Worm (Caenorhabditis elegans): ENCODE results near the gene pck-3.

The pck-3 gene

DNA sequence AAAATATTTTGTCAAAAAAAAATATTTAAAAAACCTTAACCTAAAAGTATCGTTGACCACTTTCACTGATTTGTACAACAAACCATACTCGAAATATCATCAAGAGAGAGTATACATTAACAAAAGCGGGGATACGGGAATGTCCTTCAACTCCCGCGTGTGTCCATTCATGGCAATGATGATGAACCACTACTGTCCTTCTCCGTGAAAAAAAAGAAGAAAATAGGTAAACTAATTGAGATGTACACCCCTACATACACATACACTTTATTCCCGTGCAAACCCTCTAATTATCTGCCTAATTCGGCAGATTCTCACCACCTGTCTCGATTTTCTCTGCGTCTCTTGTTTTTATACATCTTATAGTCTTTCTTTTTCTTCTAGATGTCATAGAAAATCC is 30.2 kb downstream of the pck-3 start:
- TF ChIP-seq unc-130 (tag; optimal IDR thresholded peaks at IDR 0.05): peak; percentile 10
- no peak for TF ChIP-seq mab-9 (GFP tag; IDR thresholded peaks at IDR 0.05)
- peak; percentile 48 for TF ChIP-seq nhr-71 (tag; optimal IDR thresholded peaks at IDR 0.05)
- TF ChIP-seq lin-14 (GFP tag; optimal IDR thresholded peaks at IDR 0.05): peak; percentile 86
- TF ChIP-seq nhr-47 (tag; optimal IDR thresholded peaks at IDR 0.05): no peak
- no peak for TF ChIP-seq mep-1 (tag; optimal IDR thresholded peaks at IDR 0.05)
- peak; percentile 86 for TF ChIP-seq nhr-85 (tag)
- peak; percentile 13 for TF ChIP-seq irx-1 (tag; optimal IDR thresholded peaks at IDR 0.05)
- TF ChIP-seq rnt-1 (tag; optimal IDR thresholded peaks at IDR 0.05): peak; percentile 16
- peak; percentile 58 for TF ChIP-seq ceh-8 (GFP tag; optimal IDR thresholded peaks at IDR 0.05)
- no peak for TF ChIP-seq lir-3 (tag; optimal IDR thresholded peaks at IDR 0.05; ENCODE audit: poor library complexity)
- TF ChIP-seq aha-1 (tag; optimal IDR thresholded peaks at IDR 0.05): no peak
- TF ChIP-seq C16A3.4 (tag; optimal IDR thresholded peaks at IDR 0.05): peak; percentile 25
- TF ChIP-seq sox-4 (tag; optimal IDR thresholded peaks at IDR 0.05): no peak
- no peak for TF ChIP-seq zag-1 (tag; optimal IDR thresholded peaks at IDR 0.05)
- TF ChIP-seq dsc-1 (tag; optimal IDR thresholded peaks at IDR 0.05): peak; percentile 9
- TF ChIP-seq lsy-2 (tag; optimal IDR thresholded peaks at IDR 0.05): peak; percentile 10 to 34
- peak; percentile 23 for TF ChIP-seq nhr-90 (tag; optimal IDR thresholded peaks at IDR 0.05; ENCODE audit: poor library complexity)
- no peak for TF ChIP-seq efl-1 (optimal IDR thresholded peaks at IDR 0.05)
- peak in 1 of 2 experiments; percentile 8 for TF ChIP-seq efl-1 (GFP tag; optimal IDR thresholded peaks at IDR 0.05 in 1 of 2)
- peak in 2 of 6 experiments; percentile 28 to 73 for TF ChIP-seq elt-3 (tag; optimal IDR thresholded peaks at IDR 0.05)
- no peak for TF ChIP-seq fkh-10 (GFP tag; optimal IDR thresholded peaks at IDR 0.05)
- peak; percentile 89 for TF ChIP-seq blmp-1 (tag; optimal IDR thresholded peaks at IDR 0.05)
- TF ChIP-seq snu-23 (GFP tag; optimal IDR thresholded peaks at IDR 0.05): peak; percentile 52
- no peak for TF ChIP-seq nhr-237 (tag; optimal IDR thresholded peaks at IDR 0.05)
- peak; percentile 1 for TF ChIP-seq tbx-2 (tag; optimal IDR thresholded peaks at IDR 0.05)
- TF ChIP-seq sup-37 (GFP tag; optimal IDR thresholded peaks at IDR 0.05): no peak
- TF ChIP-seq pag-3 (tag; optimal IDR thresholded peaks at IDR 0.05; ENCODE audit: borderline replicate concordance, insufficient read depth): no peak
- peak; percentile 60 for TF ChIP-seq nhr-20 (tag; optimal IDR thresholded peaks at IDR 0.05)
- no peak for TF ChIP-seq F16B12.6 (tag; optimal IDR thresholded peaks at IDR 0.05)

DNA sequence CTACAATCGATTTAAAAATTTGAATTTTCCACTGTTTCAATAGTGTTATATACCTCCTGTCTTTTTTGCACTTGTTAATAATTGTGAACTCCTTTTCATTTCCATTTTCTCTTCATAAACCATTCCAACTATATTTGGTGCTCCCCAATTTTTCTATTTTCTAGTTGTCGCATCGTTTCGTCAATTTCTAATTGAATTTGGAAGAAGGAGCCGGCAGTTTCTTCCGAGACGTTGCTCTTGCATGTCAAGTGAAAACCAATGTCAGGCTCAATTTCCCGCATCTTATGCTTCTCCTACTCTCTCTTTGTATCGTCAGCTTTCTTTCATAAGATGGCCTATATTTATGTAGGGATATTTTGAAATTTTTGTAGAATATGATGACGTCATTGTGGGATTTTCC is 31.4 kb downstream of the pck-3 start:
- peak; percentile 60 for TF ChIP-seq lin-14 (GFP tag; optimal IDR thresholded peaks at IDR 0.05)
- no peak for TF ChIP-seq ztf-4 (tag; optimal IDR thresholded peaks at IDR 0.05)

DNA sequence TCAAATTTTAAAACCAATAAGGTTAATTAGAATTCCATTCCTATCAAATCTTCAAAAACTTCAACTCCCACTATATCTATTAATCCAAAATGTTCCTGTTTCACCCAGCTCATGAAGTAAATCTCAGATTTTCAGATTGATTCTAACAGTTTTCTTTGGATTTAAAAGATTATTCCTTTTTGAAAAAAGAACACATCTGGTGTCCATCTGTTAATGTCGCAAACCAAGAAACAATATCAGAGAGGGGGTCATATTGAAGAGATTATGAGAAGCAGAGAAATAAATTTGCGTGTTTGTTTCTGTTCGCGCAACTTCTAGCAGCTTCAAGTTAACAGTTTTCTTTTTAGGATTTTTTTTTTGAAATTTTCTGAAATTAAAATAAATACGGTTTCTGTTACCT is 32.5 kb downstream of the pck-3 start:
- no peak for TF ChIP-seq fkh-8 (tag; optimal IDR thresholded peaks at IDR 0.05)
- peak; percentile 8 for TF ChIP-seq fkh-4 (tag; optimal IDR thresholded peaks at IDR 0.05; ENCODE audit: borderline replicate concordance)
- TF ChIP-seq nhr-77 (tag; optimal IDR thresholded peaks at IDR 0.05): no peak
- TF ChIP-seq zag-1 (tag; optimal IDR thresholded peaks at IDR 0.05): no peak
- no peak for TF ChIP-seq nhr-11 (tag; optimal IDR thresholded peaks at IDR 0.05)
- TF ChIP-seq dsc-1 (tag; optimal IDR thresholded peaks at IDR 0.05): peak; percentile 41
- TF ChIP-seq efl-1 (optimal IDR thresholded peaks at IDR 0.05): no peak
- peak in 1 of 2 experiments; percentile 34 for TF ChIP-seq efl-1 (GFP tag; optimal IDR thresholded peaks at IDR 0.05 in 1 of 2)
- TF ChIP-seq fos-1 (tag; optimal IDR thresholded peaks at IDR 0.05): no peak
- TF ChIP-seq irx-1 (tag; optimal IDR thresholded peaks at IDR 0.05): no peak
- no peak for TF ChIP-seq pqm-1 (tag; optimal IDR thresholded peaks at IDR 0.05)
- no peak for TF ChIP-seq mab-9 (GFP tag; IDR thresholded peaks at IDR 0.05)
- TF ChIP-seq ces-1 (GFP tag; optimal IDR thresholded peaks at IDR 0.05): no peak

DNA sequence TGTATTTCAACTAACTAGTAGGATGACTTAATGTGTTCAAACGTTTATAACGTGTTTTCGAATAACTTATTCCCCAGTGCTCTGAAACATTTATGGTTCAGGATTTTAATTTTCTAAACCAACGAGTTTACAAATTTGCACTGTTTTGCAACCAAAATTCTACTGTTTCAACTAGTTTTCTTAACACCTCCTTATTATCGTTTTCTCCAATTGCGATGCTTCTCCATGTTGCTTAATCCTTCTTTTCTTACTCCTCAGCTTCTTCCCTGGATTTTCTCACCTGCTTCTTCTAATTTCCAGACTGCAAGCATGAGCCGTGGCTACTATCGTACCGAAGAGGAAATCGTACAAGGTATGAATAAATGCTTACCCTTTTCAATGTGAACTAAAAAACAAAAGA is 33.9 kb downstream of the pck-3 start, which contains the start of gene lin-33:
Gene lin-33, plus strand, starts transcription at position 301 of the 400 bp plus-strand sequence.
- TF ChIP-seq efl-1 (optimal IDR thresholded peaks at IDR 0.05) (no peak), efl-1 (GFP tag; optimal IDR thresholded peaks at IDR 0.05 in 1 of 2) (peak in 1 of 2 experiments; percentile 86), nhr-28 (tag; optimal IDR thresholded peaks at IDR 0.05) (no peak)
